Fruit fly (Drosophila melanogaster) whole organism, embryonic: Measurements from ENCODE around the gene wfs1.

ENCODE experiments used
- C15 ChIP-seq: fragments of 200-800 bp; sonication (Bioruptor generic); IDR thresholded peaks from 3 replicates; pipeline ENCODE4 v1.3.6; 2022; ENCODE audit warnings: missing biosample characterization, missing genetic modification characterization
- CG2199 ChIP-seq: fragments of 200-800 bp; sonication (Bioruptor generic); IDR thresholded peaks from 3 replicates; pipeline ENCODE4 v1.3.6; 2022; ENCODE audit warnings: missing biosample characterization, missing genetic modification characterization
- CG34422 ChIP-seq: fragments of 200-800 bp; sonication (Bioruptor generic); IDR thresholded peaks from 3 replicates; pipeline ENCODE4 v1.3.6; 2022; ENCODE audit warnings: missing biosample characterization, missing genetic modification characterization
- CG7357 ChIP-seq: fragments of 200-800 bp; sonication (Bioruptor generic); IDR thresholded peaks from 3 replicates; pipeline ENCODE4 v1.3.6; 2022; ENCODE audit warnings: missing biosample characterization, missing genetic modification characterization
- Sin3A ChIP-seq: fragments of >200 bp; optimal IDR thresholded peaks from 2 replicates; lab custom pipeline; 2018
- aop ChIP-seq: fragments of 200-800 bp; sonication (Bioruptor generic); IDR thresholded peaks from 2 replicates; pipeline ENCODE4 v1.3.6; 2022; ENCODE audit warnings: missing biosample characterization, missing genetic modification characterization
- bowl ChIP-seq: fragments of 200-800 bp; sonication (Bioruptor generic); IDR thresholded peaks from 2 replicates; pipeline ENCODE4 v1.3.6; 2022; ENCODE audit warnings: missing biosample characterization, missing genetic modification characterization
- en ChIP-seq: fragments of 200-800 bp; sonication (Bioruptor generic); optimal IDR thresholded peaks from 2 replicates; lab custom pipeline; 2016; ENCODE audit warnings: missing biosample characterization, missing genetic modification characterization
- eve ChIP-seq, 2 experiments: fragments of >200 bp; optimal IDR thresholded peaks; 2 replicates each; lab custom pipeline; 2017; ENCODE audit warnings: missing biosample characterization in 2 of 2, missing genetic modification characterization in 2 of 2
- ftz-f1 ChIP-seq: fragments of 200-800 bp; sonication (Bioruptor generic); optimal IDR thresholded peaks from 2 replicates; lab custom pipeline; 2016; ENCODE audit warnings: missing biosample characterization, missing genetic modification characterization
- vfl ChIP-seq: fragments of 200-800 bp; sonication (Bioruptor generic); optimal IDR thresholded peaks from 2 replicates; lab custom pipeline; 2016; ENCODE audit warnings: missing biosample characterization, missing genetic modification characterization

- TF ChIP-seq en (GFP tag; lab: Kevin White, UChicago) (no peak), eve (GFP tag; optimal IDR thresholded peaks at IDR 0.05; lab: Kevin White, UChicago) (no peak), CG34422 (GFP tag; lab: Robert Waterston, UW) (no peak), Sin3A (lab: Kevin White, UChicago) (no peak), C15 (GFP tag; lab: Robert Waterston, UW) (no peak), vfl (no peak), ftz-f1 (GFP tag; lab: Kevin White, UChicago) (no peak), aop (no peak), bowl (GFP tag; lab: Robert Waterston, UW) (no peak), CG7357 (GFP tag; lab: Robert Waterston, UW) (no peak), CG2199 (0 out of 3 replicates have a peak, but pooled peaks have one; percentile 12)
Observed at dm6 chr3R:22669789-22670426, 20.3 kb downstream of the wfs1 start.
